Worm (Caenorhabditis elegans): ENCODE results near the gene slc-25A21.

slc-25A21 gene

DNA sequence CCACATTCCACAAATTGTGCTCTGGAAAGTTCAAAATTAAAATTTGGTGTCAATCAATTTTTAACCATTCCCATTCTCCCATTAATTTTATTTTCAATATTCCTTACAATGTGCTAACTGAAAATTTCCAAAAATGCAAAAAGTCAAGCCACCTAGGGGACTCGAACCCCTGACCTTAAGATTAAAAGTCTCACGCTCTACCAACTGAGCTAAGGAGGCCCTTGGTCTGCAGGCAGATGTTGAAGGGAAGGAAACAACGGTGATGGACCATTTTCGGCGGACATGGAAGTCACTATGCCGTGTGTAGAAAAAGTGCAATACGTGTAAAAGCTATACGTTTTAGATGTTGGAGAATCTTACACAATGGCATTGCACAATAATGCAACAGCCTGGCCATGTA is 28.1 kb downstream of the slc-25A21 start (continued):
- no peak for TF ChIP-seq nhr-179 (tag; optimal IDR thresholded peaks at IDR 0.05)
- peak; percentile 43 for TF ChIP-seq him-1 (tag; optimal IDR thresholded peaks at IDR 0.05)
- peak; percentile 67 for TF ChIP-seq B0261.1 (tag; optimal IDR thresholded peaks at IDR 0.05)
- 0 out of 2 replicates have a peak, but pooled peaks have one; percentile 24 for TF ChIP-seq rcor-1 (GFP tag; IDR thresholded peaks at IDR 0.05)
- TF ChIP-seq hsf-1 (GFP tag; IDR thresholded peaks at IDR 0.05): peak; percentile 31; the same call in 1 of the 2 replicates
- TF ChIP-seq Y53G8AR.9 (GFP tag; conservative IDR thresholded peaks at IDR 0.05): no peak
- TF ChIP-seq ztf-18 (tag; optimal IDR thresholded peaks at IDR 0.05): no peak
- TF ChIP-seq egl-44 (GFP tag; IDR thresholded peaks at IDR 0.05): no peak
- no peak for TF ChIP-seq B0019.2 (GFP tag; conservative IDR thresholded peaks at IDR 0.05)
- peak; percentile 61 for TF ChIP-seq die-1 (tag; optimal IDR thresholded peaks at IDR 0.05)
- TF ChIP-seq ceh-100 (GFP tag; IDR thresholded peaks at IDR 0.05): no peak
- TF ChIP-seq ceh-91 (GFP tag; IDR thresholded peaks at IDR 0.05): no peak
- TF ChIP-seq hrde-1 (tag; optimal IDR thresholded peaks at IDR 0.05; ENCODE audit: borderline replicate concordance): no peak
- TF ChIP-seq akir-1 (GFP tag; optimal IDR thresholded peaks at IDR 0.05): no peak
- TF ChIP-seq repo-1 (tag; optimal IDR thresholded peaks at IDR 0.05): no peak
- TF ChIP-seq ztf-25 (GFP tag; IDR thresholded peaks at IDR 0.05): 0 out of 2 replicates have a peak, but pooled peaks have one; percentile 29
- TF ChIP-seq mxl-1 (tag; optimal IDR thresholded peaks at IDR 0.05): peak; percentile 3
- TF ChIP-seq let-607 (tag; optimal IDR thresholded peaks at IDR 0.05): no peak
- no peak for TF ChIP-seq ceh-27 (GFP tag; optimal IDR thresholded peaks at IDR 0.05)
- no peak for TF ChIP-seq K12H6.12 (tag; optimal IDR thresholded peaks at IDR 0.05)
- no peak for TF ChIP-seq T26A5.8 (tag; optimal IDR thresholded peaks at IDR 0.05)
- no peak for TF ChIP-seq F52B5.7 (tag; optimal IDR thresholded peaks at IDR 0.05)
- TF ChIP-seq ztf-26 (tag; optimal IDR thresholded peaks at IDR 0.05): no peak
- no peak for TF ChIP-seq ama-1 (optimal IDR thresholded peaks at IDR 0.05)
- peak in 1 of 2 experiments; percentile 20 for TF ChIP-seq ama-1 (GFP tag; optimal IDR thresholded peaks at IDR 0.05)
- peak; percentile 36; the same call in 1 of the 2 replicates for TF ChIP-seq hmg-1.2 (GFP tag; IDR thresholded peaks at IDR 0.05)
- no peak for TF ChIP-seq snpc-3.4 (tag; optimal IDR thresholded peaks at IDR 0.05)
- no peak for TF ChIP-seq ceh-58 (GFP tag; IDR thresholded peaks at IDR 0.05)
- TF ChIP-seq ztf-6 (GFP tag; IDR thresholded peaks at IDR 0.05): no peak
- TF ChIP-seq snpc-4 (GFP tag; optimal IDR thresholded peaks at IDR 0.05): no peak
- peak in 2 of 4 experiments; percentile 35 to 68 for TF ChIP-seq snpc-4 (tag; optimal IDR thresholded peaks at IDR 0.05)
- no peak for TF ChIP-seq fkh-3 (tag; optimal IDR thresholded peaks at IDR 0.05)
- no peak for TF ChIP-seq tbx-9 (tag; optimal IDR thresholded peaks at IDR 0.05; ENCODE audit: borderline replicate concordance)
- TF ChIP-seq ets-4 (GFP tag; optimal IDR thresholded peaks at IDR 0.05): no peak
- TF ChIP-seq ceh-79 (tag; optimal IDR thresholded peaks at IDR 0.05): no peak
- no peak for TF ChIP-seq aptf-2 (GFP tag; conservative IDR thresholded peaks at IDR 0.05)
- TF ChIP-seq K11D2.4 (GFP tag; IDR thresholded peaks at IDR 0.05): no peak
- TF ChIP-seq nhr-80 (tag; optimal IDR thresholded peaks at IDR 0.05): no peak
- no peak for TF ChIP-seq lin-35 (GFP tag; optimal IDR thresholded peaks at IDR 0.05)
- TF ChIP-seq rpc-1 (optimal IDR thresholded peaks at IDR 0.05): peak; percentile 53
- peak; percentile 91 for TF ChIP-seq rpc-1 (tag; optimal IDR thresholded peaks at IDR 0.05)
- TF ChIP-seq zfh-2 (GFP tag; conservative IDR thresholded peaks at IDR 0.05): no peak
- TF ChIP-seq lin-54 (GFP tag; optimal IDR thresholded peaks at IDR 0.05): no peak
- peak; percentile 31 for TF ChIP-seq attf-5 (GFP tag; optimal IDR thresholded peaks at IDR 0.05)
- TF ChIP-seq nfyb-1 (GFP tag; IDR thresholded peaks at IDR 0.05): no peak
- TF ChIP-seq madf-8 (GFP tag; conservative IDR thresholded peaks at IDR 0.05): no peak
- TF ChIP-seq gei-17 (GFP tag; optimal IDR thresholded peaks at IDR 0.05): no peak
- TF ChIP-seq F37B4.10 (GFP tag; IDR thresholded peaks at IDR 0.05): no peak
- TF ChIP-seq tlf-1 (GFP tag; optimal IDR thresholded peaks at IDR 0.05): no peak
- no peak for TF ChIP-seq nhr-27 (tag; optimal IDR thresholded peaks at IDR 0.05)
